Fruit fly (Drosophila melanogaster): ENCODE measurements around the gene MED30.

DNA sequence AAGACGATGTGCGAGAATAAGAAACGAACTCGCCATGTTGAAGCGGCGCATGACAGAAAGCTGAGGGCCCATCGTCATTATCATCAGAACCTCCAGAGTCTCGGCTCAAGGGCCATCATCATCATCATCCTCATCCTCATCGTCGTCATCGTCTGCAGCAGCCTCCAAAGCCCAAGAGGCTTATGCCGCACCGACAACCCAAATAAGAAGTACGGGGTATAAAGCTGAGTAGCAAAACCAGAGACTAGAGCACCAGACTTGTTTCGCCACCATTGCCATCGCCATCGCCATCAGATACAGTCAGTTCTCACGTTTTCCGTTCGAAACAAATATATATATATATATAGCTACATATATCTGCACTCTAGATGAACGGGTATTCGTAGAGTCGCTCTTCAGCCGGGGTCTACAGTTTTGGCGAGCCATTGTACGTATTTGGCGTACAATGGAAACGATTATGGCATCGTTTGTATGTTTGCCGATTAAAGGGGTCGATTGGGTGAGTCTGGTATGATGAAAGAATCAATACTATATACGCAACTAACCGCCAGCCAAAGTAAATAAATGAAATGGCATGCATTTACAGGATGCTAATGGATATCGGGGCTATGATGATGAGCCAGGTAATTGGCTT, 49.4 kb upstream of the MED30 start:
- TF ChIP-seq woc (GFP tag; optimal IDR thresholded peaks at IDR 0.05) (no peak), lola (GFP tag; optimal IDR thresholded peaks at IDR 0.05) (no peak), Hr78 (GFP tag; optimal IDR thresholded peaks at IDR 0.05) (no peak), psq (GFP tag; optimal IDR thresholded peaks at IDR 0.05) (no peak), Hr83 (GFP tag; optimal IDR thresholded peaks at IDR 0.05; ENCODE audit: poor library complexity, severe bottlenecking) (no peak), OdsH (GFP tag; optimal IDR thresholded peaks at IDR 0.05) (no peak), CrebA (GFP tag; optimal IDR thresholded peaks at IDR 0.05; ENCODE audit: borderline replicate concordance) (no peak), Myc (optimal IDR thresholded peaks at IDR 0.05) (no peak), GATAd (GFP tag; optimal IDR thresholded peaks at IDR 0.05) (no peak), pan (optimal IDR thresholded peaks at IDR 0.05) (no peak), CG32264 (GFP tag; optimal IDR thresholded peaks at IDR 0.05) (no peak)
